Worm (Caenorhabditis elegans) whole organism, late embryonic: Measurements from ENCODE around the gene rpl-39.

Experiments
- Y22D7AL.16 ChIP-seq: sonication (generic microtip); optimal IDR thresholded peaks from 2 replicates; lab custom pipeline; 2016; ENCODE audit warnings: missing genetic modification characterization, missing compliant biosample characterization
- ceh-2 ChIP-seq: sonication (generic microtip); optimal IDR thresholded peaks from 2 replicates; lab custom pipeline; 2016; ENCODE audit warnings: missing genotype, missing genetic modification characterization, missing compliant biosample characterization
- dmd-4 ChIP-seq: sonication (generic microtip); optimal IDR thresholded peaks from 2 replicates; lab custom pipeline; 2016; ENCODE audit warnings: borderline replicate concordance, missing genetic modification characterization, missing compliant biosample characterization
- nhr-11 ChIP-seq: fragments of 150-350 bp; optimal IDR thresholded peaks from 2 replicates; lab custom pipeline; 2014; ENCODE audit warnings: missing biosample characterization, missing genetic modification characterization
- unc-86 ChIP-seq: sonication (generic microtip); optimal IDR thresholded peaks from 2 replicates; lab custom pipeline; 2016; ENCODE audit warnings: missing genetic modification characterization, missing compliant biosample characterization

- TF ChIP-seq ceh-2 (tag; lab: Kevin White, UChicago), result no peak
- no peak for TF ChIP-seq nhr-11
- no peak for TF ChIP-seq Y22D7AL.16 (tag; lab: Kevin White, UChicago)
- no peak for TF ChIP-seq dmd-4 (tag; lab: Kevin White, UChicago)
- no peak for TF ChIP-seq unc-86 (tag; lab: Kevin White, UChicago)
These were observed 40.6 kb downstream of the rpl-39 start, which contains the start of gene srr-10 for ce11 chrV:7735319-7735718.
